Fruit fly (Drosophila melanogaster): ENCODE data around the gene CG11360.

CG11360 gene

DNA sequence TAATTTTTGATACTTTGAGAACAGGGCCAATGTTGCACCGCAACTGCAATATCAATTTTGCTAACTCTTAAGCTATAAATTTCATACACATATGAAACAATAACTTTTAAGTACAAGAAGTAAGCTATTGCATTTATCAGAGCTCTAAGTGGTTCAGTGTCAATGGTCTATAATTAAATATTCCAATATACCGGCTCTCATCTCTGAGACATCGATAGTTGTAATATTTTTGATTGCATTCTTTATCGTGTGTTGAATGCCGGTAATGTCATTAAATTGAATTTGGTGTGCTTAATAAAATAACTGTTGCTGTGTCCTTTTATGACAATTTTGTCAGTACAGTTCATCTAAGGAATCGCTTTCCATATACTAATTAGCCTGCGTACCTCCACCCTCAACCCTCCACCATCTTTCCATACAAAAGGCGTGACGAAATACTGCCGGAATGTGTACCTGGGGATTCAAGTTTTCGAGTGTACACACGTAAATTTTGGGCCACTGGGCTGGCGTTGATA, at the start of gene CG11360 (continued):
- no peak for TF ChIP-seq Atf3 (GFP tag; optimal IDR thresholded peaks at IDR 0.05)
- TF ChIP-seq CG33213 (GFP tag; optimal IDR thresholded peaks at IDR 0.05), result no peak
- no peak for TF ChIP-seq Optix (GFP tag; IDR thresholded peaks at IDR 0.05)
- TF ChIP-seq odd (GFP tag; optimal IDR thresholded peaks at IDR 0.05), result no peak
- TF ChIP-seq zen (tag; optimal IDR thresholded peaks at IDR 0.05), result peak; percentile 52
- TF ChIP-seq CG15479 (GFP tag; optimal IDR thresholded peaks at IDR 0.05), result no peak
- TF ChIP-seq h (optimal IDR thresholded peaks at IDR 0.05), result no peak
- TF ChIP-seq CG12391 (tag; optimal IDR thresholded peaks at IDR 0.05), result no peak
- peak; percentile 26 for TF ChIP-seq CG8089 (GFP tag; optimal IDR thresholded peaks at IDR 0.05)
- peak; percentile 17 for TF ChIP-seq CG1602 (GFP tag; optimal IDR thresholded peaks at IDR 0.05)
- no peak for TF ChIP-seq jing (GFP tag; optimal IDR thresholded peaks at IDR 0.05)
- TF ChIP-seq CG4282 (GFP tag; optimal IDR thresholded peaks at IDR 0.05), result no peak
- no peak for TF ChIP-seq Lim3 (GFP tag; IDR thresholded peaks at IDR 0.05)
- TF ChIP-seq slou (GFP tag; optimal IDR thresholded peaks at IDR 0.05), result no peak
- no peak for TF ChIP-seq p53 (GFP tag; optimal IDR thresholded peaks at IDR 0.05)
- TF ChIP-seq Antp (GFP tag; optimal IDR thresholded peaks at IDR 0.05), result no peak
- TF ChIP-seq CG6813 (GFP tag; optimal IDR thresholded peaks at IDR 0.05), result no peak
- TF ChIP-seq Scr (GFP tag; IDR thresholded peaks at IDR 0.05; ENCODE audit: partially characterized antibody), result peak; percentile 59
- no peak for TF ChIP-seq Nf-YA (GFP tag; IDR thresholded peaks at IDR 0.05)
- no peak for TF ChIP-seq CG4707 (GFP tag; optimal IDR thresholded peaks at IDR 0.05)
- no peak for TF ChIP-seq gro (GFP tag; optimal IDR thresholded peaks at IDR 0.05)
- TF ChIP-seq Eip74EF (GFP tag; optimal IDR thresholded peaks at IDR 0.05), result no peak
- TF ChIP-seq CG3995 (GFP tag; optimal IDR thresholded peaks at IDR 0.05), result peak; percentile 51
- TF ChIP-seq Dref (GFP tag; IDR thresholded peaks at IDR 0.05), result peak; percentile 77
- no peak for TF ChIP-seq NFAT (GFP tag; IDR thresholded peaks at IDR 0.05)
- no peak for TF ChIP-seq Doc3 (GFP tag; IDR thresholded peaks at IDR 0.05; ENCODE audit: partially characterized antibody)
- TF ChIP-seq CG8290 (GFP tag; optimal IDR thresholded peaks at IDR 0.05), result peak; percentile 32
- peak in 1 of 2 experiments; percentile 72 for TF ChIP-seq CG8290 (tag; optimal IDR thresholded peaks at IDR 0.05)
- TF ChIP-seq CG31224 (GFP tag; IDR thresholded peaks at IDR 0.05), result no peak
- no peak for TF ChIP-seq CG18262 (tag; optimal IDR thresholded peaks at IDR 0.05)
- peak; percentile 95 for TF ChIP-seq CG1603 (tag; optimal IDR thresholded peaks at IDR 0.05)
- TF ChIP-seq ind (GFP tag; optimal IDR thresholded peaks at IDR 0.05), result no peak
- no peak for TF ChIP-seq CG8281 (tag; optimal IDR thresholded peaks at IDR 0.05)
- peak; percentile 95 for TF ChIP-seq CG7357 (GFP tag; IDR thresholded peaks at IDR 0.05)
- TF ChIP-seq bowl (GFP tag; IDR thresholded peaks at IDR 0.05), result no peak
- no peak for TF ChIP-seq CG8359 (GFP tag; optimal IDR thresholded peaks at IDR 0.05; ENCODE audit: borderline replicate concordance)
- TF ChIP-seq nom (GFP tag; optimal IDR thresholded peaks at IDR 0.05), result peak; percentile 25
- no peak for TF ChIP-seq mam (GFP tag; optimal IDR thresholded peaks at IDR 0.05)
- peak in 1 of 2 experiments; percentile 20 for TF ChIP-seq Pdp1 (GFP tag; optimal IDR thresholded peaks at IDR 0.05)
- TF ChIP-seq Abd-B (GFP tag; optimal IDR thresholded peaks at IDR 0.05), result no peak
- no peak for TF ChIP-seq CG1529 (GFP tag; optimal IDR thresholded peaks at IDR 0.05)
- TF ChIP-seq CG2116 (GFP tag; optimal IDR thresholded peaks at IDR 0.05), result peak; percentile 31
- TF ChIP-seq CG13123 (GFP tag; optimal IDR thresholded peaks at IDR 0.05), result no peak
- no peak for TF ChIP-seq CG8388 (GFP tag; optimal IDR thresholded peaks at IDR 0.05)
- TF ChIP-seq br (optimal IDR thresholded peaks at IDR 0.05), result no peak
- no peak for TF ChIP-seq CG9609 (GFP tag; optimal IDR thresholded peaks at IDR 0.05)
- no peak for TF ChIP-seq CG17186 (GFP tag; optimal IDR thresholded peaks at IDR 0.05)
- no peak for TF ChIP-seq Dbx (GFP tag; IDR thresholded peaks at IDR 0.05)
- no peak for TF ChIP-seq CG16779 (GFP tag; IDR thresholded peaks at IDR 0.05)
- TF ChIP-seq Stat92E (GFP tag; optimal IDR thresholded peaks at IDR 0.05), result peak in 1 of 3 experiments; percentile 77
- TF ChIP-seq esg (GFP tag; conservative IDR thresholded peaks at IDR 0.05), result no peak
- TF ChIP-seq tgo (GFP tag; IDR thresholded peaks at IDR 0.05), result no peak
